Worm (Caenorhabditis elegans): ENCODE measurements around the gene nspc-14.

- TF ChIP-seq pros-1 (tag; optimal IDR thresholded peaks at IDR 0.05) (no peak), nhr-11 (tag; optimal IDR thresholded peaks at IDR 0.05) (no peak), pqm-1 (tag; optimal IDR thresholded peaks at IDR 0.05) (no peak), zip-5 (tag; optimal IDR thresholded peaks at IDR 0.05) (no peak), ceh-6 (GFP tag; optimal IDR thresholded peaks at IDR 0.05) (no peak), ceh-31 (tag; optimal IDR thresholded peaks at IDR 0.05) (no peak), ets-4 (tag; optimal IDR thresholded peaks at IDR 0.05) (no peak), pag-3 (tag; optimal IDR thresholded peaks at IDR 0.05; ENCODE audit: borderline replicate concordance) (no peak), fkh-10 (GFP tag; optimal IDR thresholded peaks at IDR 0.05) (no peak)
These were observed at the start of gene nspc-14 for ce11 chrX:12358957-12359356.
